Worm (Caenorhabditis elegans) whole organism, midembryonic: ENCODE measurements around the gene F07H5.13.

Experiments
- flt-1 ChIP-seq: fragments of 200-800 bp; sonication (Bioruptor generic); IDR thresholded peaks from 2 replicates; pipeline ENCODE4 v1.3.6; 2022; ENCODE audit warnings: missing genetic modification characterization, missing compliant biosample characterization
- ref-1 ChIP-seq: fragments of 200-800 bp; sonication (Bioruptor generic); conservative IDR thresholded peaks from 2 replicates; pipeline ENCODE4 v1.3.6; 2022; ENCODE audit warnings: missing genetic modification reagents, missing genetic modification characterization, missing compliant biosample characterization
- tab-1 ChIP-seq: fragments of 200-800 bp; sonication (Bioruptor generic); IDR thresholded peaks from 2 replicates; pipeline ENCODE4 v1.3.6; 2022; ENCODE audit warnings: missing genetic modification characterization, missing compliant biosample characterization
- ztf-29 ChIP-seq: fragments of 200-800 bp; sonication (Bioruptor generic); IDR thresholded peaks from 2 replicates; pipeline ENCODE4 v1.3.6; 2022; ENCODE audit warnings: missing genetic modification reagents, missing genetic modification characterization, missing compliant biosample characterization

ce11 chrII:8811825-8812224, 21.5 kb downstream of the F07H5.13 start:
- TF ChIP-seq ztf-29 (GFP tag; lab: Robert Waterston, UW) (no peak), tab-1 (GFP tag; lab: Robert Waterston, UW) (no peak), ref-1 (GFP tag; lab: Robert Waterston, UW) (no peak), flt-1 (no peak)
